Worm (Caenorhabditis elegans) whole organism, L3 larva: ENCODE measurements around the gene pcp-5.

Experiments used
- aly-2 ChIP-seq: fragments of 150-350 bp; optimal IDR thresholded peaks from 2 replicates; lab custom pipeline; 2014; ENCODE audit warnings: missing biosample characterization, missing genetic modification characterization
- ama-1 ChIP-seq: fragments of 150-350 bp; optimal IDR thresholded peaks from 2 replicates; lab custom pipeline; 2018
- ceh-82 ChIP-seq: fragments of 150-350 bp; optimal IDR thresholded peaks from 2 replicates; lab custom pipeline; 2014; ENCODE audit warnings: missing biosample characterization, missing genetic modification characterization
- daf-12 ChIP-seq: fragments of 150-350 bp; optimal IDR thresholded peaks from 2 replicates; lab custom pipeline; 2014; ENCODE audit warnings: missing biosample characterization, missing genetic modification reagents, missing genetic modification characterization
- egl-27 ChIP-seq: sonication (generic microtip); optimal IDR thresholded peaks from 4 replicates; lab custom pipeline; 2017; ENCODE audit warnings: missing biosample characterization, missing genetic modification reagents, missing genetic modification characterization
- egl-5 ChIP-seq: fragments of 150-350 bp; optimal IDR thresholded peaks from 2 replicates; lab custom pipeline; 2017; ENCODE audit warnings: missing biosample characterization, missing genetic modification reagents, missing genetic modification characterization, inconsistent platforms
- elt-2 ChIP-seq: sonication (generic microtip); optimal IDR thresholded peaks from 2 replicates; lab custom pipeline; 2016; ENCODE audit warnings: missing genetic modification reagents, mild to moderate bottlenecking, missing genetic modification characterization, missing compliant biosample characterization
- eor-1 ChIP-seq, 2 experiments: fragments of 150-350 bp; optimal IDR thresholded peaks; 2 replicates each; lab custom pipeline; 2014 to 2018; ENCODE audit warnings: missing biosample characterization in 2 of 2, missing genetic modification characterization in 2 of 2
- fkh-10 ChIP-seq: sonication (generic microtip); optimal IDR thresholded peaks from 2 replicates; lab custom pipeline; 2017; ENCODE audit warnings: missing biosample characterization, missing genetic modification reagents, missing genetic modification characterization
- fkh-2 ChIP-seq: fragments of 150-350 bp; optimal IDR thresholded peaks from 2 replicates; lab custom pipeline; 2014; ENCODE audit warnings: missing biosample characterization, missing genetic modification reagents, missing genetic modification characterization
- fos-1 ChIP-seq: fragments of 150-350 bp; optimal IDR thresholded peaks from 2 replicates; lab custom pipeline; 2014; ENCODE audit warnings: missing biosample characterization, missing genetic modification characterization
- hmg-11 ChIP-seq: sonication (generic microtip); optimal IDR thresholded peaks from 2 replicates; lab custom pipeline; 2016; ENCODE audit warnings: missing genetic modification characterization, missing compliant biosample characterization
- jun-1 ChIP-seq: fragments of 150-350 bp; optimal IDR thresholded peaks from 2 replicates; lab custom pipeline; 2014; ENCODE audit warnings: missing biosample characterization, missing genetic modification reagents, missing genetic modification characterization
- lin-15B ChIP-seq: fragments of 150-350 bp; optimal IDR thresholded peaks from 2 replicates; lab custom pipeline; 2014; ENCODE audit warnings: missing biosample characterization, missing genetic modification characterization
- lin-39 ChIP-seq: fragments of 150-350 bp; optimal IDR thresholded peaks from 2 replicates; lab custom pipeline; 2018; ENCODE audit warnings: missing biosample characterization, missing genetic modification reagents, missing genetic modification characterization
- lsy-12 ChIP-seq: sonication (generic microtip); optimal IDR thresholded peaks from 2 replicates; lab custom pipeline; 2016; ENCODE audit warnings: mild to moderate bottlenecking, missing genetic modification characterization, missing compliant biosample characterization
- mdl-1 ChIP-seq: fragments of 150-350 bp; optimal IDR thresholded peaks from 2 replicates; lab custom pipeline; 2014; ENCODE audit warnings: missing biosample characterization, missing genetic modification characterization
- mml-1 ChIP-seq: fragments of 150-350 bp; sonication (generic microtip); optimal IDR thresholded peaks from 3 replicates; lab custom pipeline; 2014; ENCODE audit warnings: missing biosample characterization, missing genetic modification characterization
- nfya-1 ChIP-seq: sonication (generic microtip); optimal IDR thresholded peaks from 2 replicates; lab custom pipeline; 2017; ENCODE audit warnings: missing genetic modification characterization, mild to moderate bottlenecking, missing compliant biosample characterization, antibody characterized with exemption, moderate library complexity; ENCODE audit not compliant: insufficient read depth
- nhr-11 ChIP-seq: fragments of 150-350 bp; optimal IDR thresholded peaks from 2 replicates; lab custom pipeline; 2014; ENCODE audit warnings: missing biosample characterization, missing genetic modification characterization
- nhr-23 ChIP-seq: fragments of 150-350 bp; optimal IDR thresholded peaks from 2 replicates; lab custom pipeline; 2014; ENCODE audit warnings: missing biosample characterization, missing genetic modification reagents, missing genetic modification characterization
- nhr-237 ChIP-seq: fragments of 150-350 bp; optimal IDR thresholded peaks from 2 replicates; lab custom pipeline; 2014; ENCODE audit warnings: missing biosample characterization, missing genetic modification characterization
- nhr-43 ChIP-seq: sonication (generic microtip); optimal IDR thresholded peaks from 2 replicates; lab custom pipeline; 2016; ENCODE audit warnings: mild to moderate bottlenecking, missing genetic modification characterization, missing compliant biosample characterization; ENCODE audit not compliant: poor library complexity, severe bottlenecking
- nhr-67 ChIP-seq: fragments of 150-350 bp; optimal IDR thresholded peaks from 2 replicates; lab custom pipeline; 2014; ENCODE audit warnings: missing biosample characterization, missing genetic modification characterization
- nhr-76 ChIP-seq: fragments of 150-350 bp; sonication (generic microtip); optimal IDR thresholded peaks from 5 replicates; lab custom pipeline; 2014; ENCODE audit warnings: missing biosample characterization, missing genetic modification characterization
- nhr-77 ChIP-seq: fragments of 150-350 bp; optimal IDR thresholded peaks from 2 replicates; lab custom pipeline; 2014; ENCODE audit warnings: missing biosample characterization, missing genetic modification characterization
- pha-4 ChIP-seq: fragments of 150-350 bp; optimal IDR thresholded peaks from 2 replicates; lab custom pipeline; 2014; ENCODE audit warnings: missing biosample characterization, missing genetic modification reagents, missing genetic modification characterization
- pqm-1 ChIP-seq: fragments of 150-350 bp; optimal IDR thresholded peaks from 2 replicates; lab custom pipeline; 2017; ENCODE audit warnings: missing biosample characterization, missing genetic modification characterization, inconsistent platforms
- sea-2 ChIP-seq: fragments of 150-350 bp; sonication (generic microtip); optimal IDR thresholded peaks from 4 replicates; lab custom pipeline; 2014; ENCODE audit warnings: missing biosample characterization, missing genetic modification reagents, missing genetic modification characterization
- tbx-2 ChIP-seq: sonication (generic microtip); optimal IDR thresholded peaks from 2 replicates; lab custom pipeline; 2016; ENCODE audit warnings: mild to moderate bottlenecking, missing genetic modification characterization, missing compliant biosample characterization
- unc-39 ChIP-seq: sonication (generic microtip); optimal IDR thresholded peaks from 4 replicates; lab custom pipeline; 2017; ENCODE audit warnings: missing biosample characterization, missing genetic modification characterization
- zag-1 ChIP-seq: fragments of 150-350 bp; optimal IDR thresholded peaks from 2 replicates; lab custom pipeline; 2014; ENCODE audit warnings: missing biosample characterization, missing genetic modification characterization
- ztf-11 ChIP-seq: fragments of 150-350 bp; optimal IDR thresholded peaks from 2 replicates; lab custom pipeline; 2014; ENCODE audit warnings: missing biosample characterization, missing genetic modification characterization
- ztf-4 ChIP-seq: fragments of 150-350 bp; optimal IDR thresholded peaks from 2 replicates; lab custom pipeline; 2014; ENCODE audit warnings: missing biosample characterization, missing genetic modification characterization

Gene pcp-5

DNA sequence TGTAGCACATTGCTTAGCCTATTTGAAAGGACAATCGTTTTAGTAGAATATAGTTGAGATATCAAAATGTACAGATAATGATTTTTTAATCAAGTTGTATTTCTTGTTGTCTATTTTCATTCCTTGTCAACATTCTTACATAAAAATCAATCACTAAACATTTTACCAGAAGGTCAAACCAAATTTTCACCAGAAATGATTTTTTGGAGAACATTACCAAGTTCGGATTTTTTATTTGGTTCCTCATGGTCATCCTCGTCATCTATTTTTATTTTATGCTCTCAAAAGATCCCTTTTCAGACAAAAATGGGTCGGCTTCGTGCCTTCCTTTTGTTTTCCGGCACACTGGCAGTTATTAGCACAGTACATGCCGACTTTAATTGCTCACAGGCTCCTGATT is 33.9 kb downstream of the pcp-5 start, which contains the start of gene tyr-1:
Gene tyr-1, plus strand, starts transcription at position 301 of the 400 bp plus-strand sequence.
- TF ChIP-seq lin-39, result no peak
- no peak for TF ChIP-seq nhr-11
- TF ChIP-seq fkh-10 (GFP tag; lab: Kevin White, UChicago), result no peak
- TF ChIP-seq sea-2 (GFP tag; lab: Kevin White, UChicago), result no peak
- no peak for TF ChIP-seq ztf-11 (tag; lab: Kevin White, UChicago)
- no peak for TF ChIP-seq unc-39 (tag; lab: Kevin White, UChicago)
- no peak for TF ChIP-seq eor-1 (tag; optimal IDR thresholded peaks at IDR 0.05; lab: Kevin White, UChicago)

DNA sequence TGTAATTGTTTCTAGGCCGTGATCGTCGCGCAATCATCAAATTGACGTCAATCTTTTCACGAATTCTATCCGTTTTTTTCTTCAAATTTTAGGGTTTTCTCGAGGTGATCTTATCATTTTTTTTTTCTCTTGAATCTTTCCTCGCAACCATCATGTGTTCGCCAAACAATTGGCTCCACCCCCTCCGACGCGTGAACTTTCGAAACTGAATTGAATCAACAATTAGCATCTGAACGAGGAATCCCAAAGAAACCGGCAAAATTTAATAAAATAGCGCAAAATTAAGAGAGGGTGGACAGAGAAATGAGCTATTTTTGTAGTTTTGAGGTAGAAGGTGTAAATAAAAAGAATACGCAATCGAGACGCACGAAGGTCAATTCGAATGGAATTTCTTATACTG is 34.6 kb downstream of the pcp-5 start:
- TF ChIP-seq ama-1 (lab: Kevin White, UChicago) (no peak), ztf-11 (tag; lab: Kevin White, UChicago) (no peak), egl-5 (tag; lab: Kevin White, UChicago) (no peak), zag-1 (tag; lab: Kevin White, UChicago) (no peak), lsy-12 (tag; lab: Kevin White, UChicago) (no peak), nhr-237 (no peak), fos-1 (tag; lab: Kevin White, UChicago) (no peak), lin-15B (tag; lab: Kevin White, UChicago) (no peak), daf-12 (tag; lab: Kevin White, UChicago) (no peak), lin-39 (no peak), nfya-1 (tag; lab: Kevin White, UChicago) (no peak), fkh-2 (tag; lab: Kevin White, UChicago) (no peak), nhr-67 (tag; lab: Kevin White, UChicago) (no peak), nhr-11 (no peak), nhr-77 (tag; lab: Kevin White, UChicago) (no peak), ceh-82 (tag; lab: Kevin White, UChicago) (no peak), nhr-23 (tag; lab: Kevin White, UChicago) (no peak), mml-1 (tag; lab: Kevin White, UChicago) (no peak), nhr-76 (no peak)

DNA sequence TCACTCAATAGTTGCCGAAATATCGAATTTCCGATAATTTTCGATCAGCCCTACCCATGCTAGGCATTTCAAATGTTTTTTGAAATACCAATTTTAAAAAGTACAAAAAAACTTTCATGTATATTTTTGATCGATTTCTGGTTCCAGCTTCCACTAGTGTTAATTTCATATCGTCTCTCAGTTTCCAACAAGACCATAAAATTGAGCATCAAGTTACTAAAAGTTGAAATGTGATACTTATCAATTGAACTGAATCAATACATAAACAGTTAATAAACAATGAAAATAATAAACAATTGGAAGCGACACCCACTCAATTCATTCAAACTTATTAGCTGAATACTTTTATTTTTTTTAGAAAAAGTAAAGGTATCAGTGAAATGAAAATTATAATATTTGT is 41.2 kb downstream of the pcp-5 start, which contains the start of gene cup-4:
Gene cup-4, plus strand, starts transcription at position 301 of the 400 bp plus-strand sequence.
- TF ChIP-seq jun-1 (tag; lab: Kevin White, UChicago) (no peak), fkh-2 (tag; lab: Kevin White, UChicago) (no peak), hmg-11 (no peak), tbx-2 (tag; lab: Kevin White, UChicago) (no peak), mdl-1 (tag; lab: Kevin White, UChicago) (no peak), nhr-76 (no peak), aly-2 (tag; lab: Kevin White, UChicago) (no peak), pha-4 (tag; lab: Kevin White, UChicago) (no peak), nhr-43 (no peak), nhr-23 (tag; lab: Kevin White, UChicago) (no peak), nhr-77 (tag; lab: Kevin White, UChicago) (no peak), nhr-67 (tag; lab: Kevin White, UChicago) (no peak), nhr-11 (no peak), ztf-4 (tag; lab: Kevin White, UChicago) (no peak), lin-39 (no peak), egl-5 (tag; lab: Kevin White, UChicago) (no peak)

DNA sequence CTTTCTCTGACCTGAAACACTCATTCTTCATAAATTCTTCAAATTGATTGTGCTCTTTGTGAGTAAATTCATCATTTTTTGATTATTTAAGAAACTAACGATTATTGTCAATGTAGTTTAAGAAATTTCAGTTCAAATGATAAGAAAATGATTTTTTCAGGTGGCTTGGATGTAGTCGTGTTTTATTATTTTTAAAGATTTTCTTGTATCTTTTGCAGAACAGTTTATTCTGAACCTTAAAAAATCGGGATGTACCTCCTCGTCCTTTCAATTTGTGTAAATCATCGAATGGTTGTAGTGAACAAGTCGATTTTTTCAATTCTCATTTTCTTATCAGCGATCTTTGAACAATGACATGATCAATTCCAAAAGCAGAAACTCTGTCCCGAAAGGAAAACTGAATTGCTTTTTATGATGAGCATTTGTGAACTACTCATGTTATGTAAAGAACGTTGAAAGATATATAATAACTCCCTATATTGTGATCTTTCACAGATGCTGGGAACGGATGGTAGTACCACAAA is 42.1 kb downstream of the pcp-5 start, which contains the start of gene slc-17.3:
Gene slc-17.3, minus strand, starts transcription at position 51 of the 524 bp plus-strand sequence.
- peak; percentile 57 for TF ChIP-seq elt-2 (tag; lab: Kevin White, UChicago)
- no peak for TF ChIP-seq nhr-76
- no peak for TF ChIP-seq egl-27 (tag; lab: Kevin White, UChicago)
- TF ChIP-seq pqm-1 (tag; lab: Kevin White, UChicago), result peak; percentile 37
- no peak for TF ChIP-seq ztf-11 (tag; lab: Kevin White, UChicago)
